Fruit fly (Drosophila melanogaster) whole organism, embryonic: Measurements from ENCODE around the gene ara.

ENCODE experiments used
- CG10321 ChIP-seq: fragments of 200-800 bp; sonication (Bioruptor generic); IDR thresholded peaks from 2 replicates; pipeline ENCODE4 v1.3.6; 2022; ENCODE audit warnings: missing biosample characterization, missing genetic modification characterization
- CG11696 ChIP-seq: fragments of 200-800 bp; sonication (Bioruptor generic); IDR thresholded peaks from 2 replicates; pipeline ENCODE4 v1.3.6; 2022; ENCODE audit warnings: missing biosample characterization, missing genetic modification characterization
- CG12219 ChIP-seq: fragments of 200-800 bp; sonication (Bioruptor generic); optimal IDR thresholded peaks from 3 replicates; lab custom pipeline; 2018; ENCODE audit warnings: missing biosample characterization, mild to moderate bottlenecking, missing genetic modification characterization
- CG13424 ChIP-seq: fragments of 200-800 bp; sonication (Bioruptor generic); optimal IDR thresholded peaks from 2 replicates; lab custom pipeline; 2019; ENCODE audit warnings: missing biosample characterization, mild to moderate bottlenecking, missing genetic modification characterization, moderate library complexity
- CG13624 ChIP-seq: fragments of 200-800 bp; sonication (Bioruptor generic); optimal IDR thresholded peaks from 2 replicates; lab custom pipeline; 2016; ENCODE audit warnings: missing biosample characterization, missing genetic modification characterization
- CG2202 ChIP-seq: fragments of 200-800 bp; sonication (Bioruptor generic); optimal IDR thresholded peaks from 2 replicates; lab custom pipeline; 2018; ENCODE audit warnings: missing biosample characterization, mild to moderate bottlenecking, missing genetic modification characterization
- CG2712 ChIP-seq: fragments of 200-800 bp; optimal IDR thresholded peaks from 3 replicates; lab custom pipeline; 2019; ENCODE audit warnings: missing biosample characterization, mild to moderate bottlenecking, missing genetic modification characterization, moderate library complexity
- CG3065 ChIP-seq: fragments of 200-800 bp; sonication (Bioruptor generic); optimal IDR thresholded peaks from 2 replicates; lab custom pipeline; 2016; ENCODE audit warnings: missing biosample characterization, missing genetic modification characterization
- CG32767 ChIP-seq: fragments of 200-800 bp; sonication (Bioruptor generic); IDR thresholded peaks from 2 replicates; pipeline ENCODE4 v1.3.6; 2022; ENCODE audit warnings: missing biosample characterization, missing genetic modification characterization
- CG34422 ChIP-seq: fragments of 200-800 bp; sonication (Bioruptor generic); IDR thresholded peaks from 3 replicates; pipeline ENCODE4 v1.3.6; 2022; ENCODE audit warnings: missing biosample characterization, missing genetic modification characterization
- CG42726 ChIP-seq: fragments of 200-800 bp; sonication (Bioruptor generic); IDR thresholded peaks from 2 replicates; pipeline ENCODE4 v1.3.6; 2022; ENCODE audit warnings: missing biosample characterization, missing genetic modification characterization; ENCODE audit not compliant: partially characterized antibody
- CG43689 ChIP-seq: fragments of 200-800 bp; sonication (Bioruptor generic); IDR thresholded peaks from 2 replicates; pipeline ENCODE4 v1.3.6; 2022; ENCODE audit warnings: missing biosample characterization, missing genetic modification characterization
- CG4707 ChIP-seq: fragments of 200-800 bp; sonication (Bioruptor generic); optimal IDR thresholded peaks from 2 replicates; lab custom pipeline; 2018; ENCODE audit warnings: missing biosample characterization, mild to moderate bottlenecking, missing genetic modification characterization, moderate library complexity
- CG4854 ChIP-seq: fragments of 200-800 bp; sonication (Bioruptor generic); optimal IDR thresholded peaks from 2 replicates; lab custom pipeline; 2016; ENCODE audit warnings: missing biosample characterization, missing genetic modification characterization, inconsistent platforms
- CG5953 ChIP-seq: fragments of 200-800 bp; sonication (Bioruptor generic); IDR thresholded peaks from 2 replicates; pipeline ENCODE4 v1.3.6; 2022; ENCODE audit warnings: missing biosample characterization, missing genetic modification characterization
- CG6254 ChIP-seq: fragments of 200-800 bp; sonication (Bioruptor generic); optimal IDR thresholded peaks from 3 replicates; lab custom pipeline; 2017; ENCODE audit warnings: mild to moderate bottlenecking, missing biosample characterization, missing genetic modification reagents, missing genetic modification characterization
- CG6689 ChIP-seq: fragments of 200-800 bp; sonication (Bioruptor generic); IDR thresholded peaks from 2 replicates; pipeline ENCODE4 v1.3.6; 2022; ENCODE audit warnings: missing biosample characterization, missing genetic modification characterization
- CG6765 ChIP-seq: fragments of 200-800 bp; sonication (Bioruptor generic); optimal IDR thresholded peaks from 3 replicates; lab custom pipeline; 2017; ENCODE audit warnings: missing biosample characterization, mild to moderate bottlenecking, missing genetic modification characterization
- CG9437 ChIP-seq: fragments of 200-800 bp; sonication (Bioruptor generic); optimal IDR thresholded peaks from 2 replicates; lab custom pipeline; 2018; ENCODE audit warnings: missing biosample characterization, mild to moderate bottlenecking, missing genetic modification characterization
- CkIIα-i1 ChIP-seq: fragments of 200-800 bp; sonication (Bioruptor generic); IDR thresholded peaks from 2 replicates; pipeline ENCODE4 v1.3.6; 2022; ENCODE audit warnings: missing biosample characterization, missing genetic modification characterization
- CrebB ChIP-seq: fragments of 200-800 bp; sonication (Bioruptor generic); optimal IDR thresholded peaks from 3 replicates; lab custom pipeline; 2018; ENCODE audit warnings: missing biosample characterization, mild to moderate bottlenecking, missing genetic modification characterization
- Dip2 ChIP-seq: fragments of 200-800 bp; sonication (Bioruptor generic); IDR thresholded peaks from 2 replicates; pipeline ENCODE4 v1.3.6; 2022; ENCODE audit warnings: missing biosample characterization, missing genetic modification characterization
- Doc2 ChIP-seq: fragments of 200-800 bp; sonication (Bioruptor generic); IDR thresholded peaks from 2 replicates; pipeline ENCODE4 v1.3.6; 2022; ENCODE audit warnings: missing biosample characterization, missing genetic modification characterization
- Fer2 ChIP-seq: fragments of 200-800 bp; sonication (Bioruptor generic); optimal IDR thresholded peaks from 2 replicates; lab custom pipeline; 2018; ENCODE audit warnings: missing biosample characterization, mild to moderate bottlenecking, missing genetic modification characterization, moderate library complexity
- Fer3 ChIP-seq: fragments of 200-800 bp; sonication (Bioruptor generic); optimal IDR thresholded peaks from 2 replicates; lab custom pipeline; 2018; ENCODE audit warnings: missing biosample characterization, mild to moderate bottlenecking, missing genetic modification characterization, moderate library complexity
- GATAe ChIP-seq: fragments of 200-800 bp; sonication (Bioruptor generic); conservative IDR thresholded peaks from 2 replicates; pipeline ENCODE4 v1.3.6; 2022; ENCODE audit warnings: missing biosample characterization, missing genetic modification characterization
- NFAT ChIP-seq: fragments of 200-800 bp; sonication (Bioruptor generic); IDR thresholded peaks from 2 replicates; pipeline ENCODE4 v1.3.6; 2022; ENCODE audit warnings: missing biosample characterization, missing genetic modification characterization
- Neu2 ChIP-seq: fragments of 200-800 bp; sonication (Bioruptor generic); optimal IDR thresholded peaks from 3 replicates; lab custom pipeline; 2016; ENCODE audit warnings: missing biosample characterization, missing genetic modification characterization, borderline replicate concordance
- Sin3A ChIP-seq: fragments of >200 bp; optimal IDR thresholded peaks from 2 replicates; lab custom pipeline; 2018
- Vsx1 ChIP-seq: fragments of 200-800 bp; sonication (Bioruptor generic); optimal IDR thresholded peaks from 2 replicates; lab custom pipeline; 2017; ENCODE audit warnings: missing biosample characterization, mild to moderate bottlenecking, missing genetic modification characterization, missing genetic modification reagents
- Xrp1 ChIP-seq: fragments of 200-800 bp; sonication (Bioruptor generic); IDR thresholded peaks from 2 replicates; pipeline ENCODE4 v1.3.6; 2022; ENCODE audit warnings: missing biosample characterization, missing genetic modification characterization
- btn ChIP-seq: fragments of 200-800 bp; sonication (Bioruptor generic); optimal IDR thresholded peaks from 2 replicates; lab custom pipeline; 2016; ENCODE audit warnings: missing biosample characterization, missing genetic modification characterization
- cas ChIP-seq: fragments of 200-800 bp; sonication (Bioruptor generic); IDR thresholded peaks from 2 replicates; pipeline ENCODE4 v1.3.6; 2022; ENCODE audit warnings: missing biosample characterization, missing genetic modification characterization
- crol ChIP-seq: fragments of 200-800 bp; sonication (Bioruptor generic); IDR thresholded peaks from 2 replicates; pipeline ENCODE4 v1.3.6; 2022; ENCODE audit warnings: missing biosample characterization, missing genetic modification characterization
- danr ChIP-seq: fragments of 200-800 bp; sonication (Bioruptor generic); IDR thresholded peaks from 2 replicates; pipeline ENCODE4 v1.3.6; 2022; ENCODE audit warnings: missing biosample characterization, missing genetic modification characterization
- fd3F ChIP-seq: fragments of 200-800 bp; sonication (Bioruptor generic); optimal IDR thresholded peaks from 2 replicates; lab custom pipeline; 2018; ENCODE audit warnings: missing biosample characterization, mild to moderate bottlenecking, missing genetic modification characterization, moderate library complexity
- gcm ChIP-seq: fragments of 200-800 bp; sonication (Bioruptor generic); optimal IDR thresholded peaks from 2 replicates; lab custom pipeline; 2019; ENCODE audit warnings: missing biosample characterization, mild to moderate bottlenecking, missing genetic modification characterization, moderate library complexity
- gfzf ChIP-seq: fragments of 200-800 bp; sonication (Bioruptor generic); optimal IDR thresholded peaks from 2 replicates; lab custom pipeline; 2016; ENCODE audit warnings: missing biosample characterization, mild to moderate bottlenecking, missing genetic modification characterization, moderate library complexity
- gro ChIP-seq: fragments of 200-800 bp; sonication (Bioruptor generic); optimal IDR thresholded peaks from 2 replicates; lab custom pipeline; 2016; ENCODE audit warnings: missing biosample characterization, missing genetic modification characterization
- gsb ChIP-seq: fragments of 200-800 bp; sonication (Bioruptor generic); IDR thresholded peaks from 2 replicates; pipeline ENCODE4 v1.3.6; 2022; ENCODE audit warnings: missing biosample characterization, missing genetic modification characterization
- ind ChIP-seq: fragments of 200-800 bp; sonication (Bioruptor generic); optimal IDR thresholded peaks from 3 replicates; lab custom pipeline; 2016; ENCODE audit warnings: missing biosample characterization, missing genetic modification characterization
- inv ChIP-seq: fragments of 200-800 bp; sonication (Bioruptor generic); IDR thresholded peaks from 2 replicates; pipeline ENCODE4 v1.3.6; 2022; ENCODE audit warnings: missing biosample characterization, missing genetic modification characterization; ENCODE audit not compliant: partially characterized antibody
- lov ChIP-seq, 2 experiments: fragments of 200-800 bp in 1 of 2; fragments of >200 bp in 1 of 2; sonication (Bioruptor generic) in 1 of 2; IDR thresholded peaks in 1 of 2; optimal IDR thresholded peaks in 1 of 2; 2 replicates in 1 of 2; 3 replicates in 1 of 2; pipeline versions ENCODE4 v1.3.6 to Lab custom; 2017 to 2022; ENCODE audit warnings: missing biosample characterization in 1 of 2, missing genetic modification characterization in 1 of 2
- mld ChIP-seq: fragments of 200-800 bp; sonication (Bioruptor generic); IDR thresholded peaks from 3 replicates; pipeline ENCODE4 v1.3.6; 2022; ENCODE audit warnings: missing biosample characterization, missing genetic modification characterization; ENCODE audit not compliant: partially characterized antibody
- pb ChIP-seq: fragments of 200-800 bp; sonication (Bioruptor generic); optimal IDR thresholded peaks from 3 replicates; lab custom pipeline; 2016; ENCODE audit warnings: missing biosample characterization, missing genetic modification characterization
- pho ChIP-seq: fragments of 200-800 bp; sonication (Bioruptor generic); optimal IDR thresholded peaks from 2 replicates; lab custom pipeline; 2016; ENCODE audit warnings: missing biosample characterization, missing genetic modification characterization
- pros ChIP-seq: fragments of 200-800 bp; sonication (Bioruptor generic); optimal IDR thresholded peaks from 3 replicates; lab custom pipeline; 2019; ENCODE audit warnings: missing biosample characterization, mild to moderate bottlenecking, missing genetic modification characterization, moderate library complexity
- tna ChIP-seq: fragments of 200-800 bp; sonication (Bioruptor generic); IDR thresholded peaks from 2 replicates; pipeline ENCODE4 v1.3.6; 2022; ENCODE audit warnings: missing biosample characterization, missing genetic modification characterization; ENCODE audit not compliant: partially characterized antibody
- toy ChIP-seq: fragments of 200-800 bp; sonication (Bioruptor generic); IDR thresholded peaks from 2 replicates; pipeline ENCODE4 v1.3.6; 2022; ENCODE audit warnings: missing biosample characterization, missing genetic modification characterization
- tx ChIP-seq: fragments of 200-800 bp; sonication (Bioruptor generic); optimal IDR thresholded peaks from 2 replicates; lab custom pipeline; 2016; ENCODE audit warnings: missing biosample characterization, missing genetic modification characterization

Gene ara

DNA sequence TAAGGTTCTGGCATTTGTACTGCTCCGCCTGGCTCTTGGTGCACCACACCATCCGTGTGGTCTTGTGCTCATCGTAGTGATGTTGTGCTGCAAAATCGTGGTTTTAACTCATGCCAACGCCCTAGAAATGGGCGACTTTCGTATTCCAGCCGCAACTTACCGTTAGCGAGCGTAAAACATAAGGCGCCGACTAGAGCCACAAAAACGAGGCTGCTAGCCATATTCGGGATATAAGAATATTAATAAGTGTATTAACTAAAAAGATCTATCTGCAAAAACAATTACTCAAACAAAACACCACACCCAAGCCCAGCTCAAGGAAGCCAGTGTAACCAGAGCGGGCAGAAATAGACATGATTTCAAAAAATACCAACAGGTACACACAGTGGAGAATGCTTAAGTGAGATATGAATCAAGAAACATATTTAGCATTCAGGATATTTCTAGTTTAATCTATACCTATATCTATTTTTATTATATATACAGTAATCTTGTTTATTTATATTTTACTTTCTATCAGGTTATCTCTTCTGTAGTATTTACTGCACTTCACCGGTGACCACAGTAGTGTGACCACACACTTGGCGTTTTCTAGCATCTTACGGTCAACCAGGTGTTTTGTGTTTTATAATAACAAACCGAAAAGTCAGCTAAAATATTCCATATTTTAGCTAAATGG is 46.9 kb upstream of the ara start, which contains the start of the genes Tsf2 and CG34242 (continued):
- no peak for TF ChIP-seq inv (GFP tag; lab: Robert Waterston, UW)
- no peak for TF ChIP-seq CG2202 (tag; lab: Kevin White, UChicago)
- no peak for TF ChIP-seq CkIIα-i1 (GFP tag; lab: Robert Waterston, UW)
- TF ChIP-seq lov (optimal IDR thresholded peaks at IDR 0.05; lab: Kevin White, UChicago): no peak
- peak; percentile 74; the same call in 1 of the 3 replicates for TF ChIP-seq lov (GFP tag; IDR thresholded peaks at IDR 0.05; lab: Robert Waterston, UW)
- TF ChIP-seq toy (GFP tag; lab: Robert Waterston, UW): peak; percentile 88
- TF ChIP-seq CG11696: peak; percentile 85
- TF ChIP-seq gcm (GFP tag; lab: Kevin White, UChicago): no peak
- peak; percentile 91 for TF ChIP-seq ind (GFP tag; lab: Kevin White, UChicago)
- no peak for TF ChIP-seq Vsx1 (GFP tag; lab: Kevin White, UChicago)
- no peak for TF ChIP-seq pho (GFP tag; lab: Kevin White, UChicago)
- TF ChIP-seq CG10321: no peak
- TF ChIP-seq Fer2 (tag; lab: Kevin White, UChicago): peak; percentile 66
- TF ChIP-seq btn (GFP tag; lab: Kevin White, UChicago): no peak
- TF ChIP-seq CG13424 (tag; lab: Kevin White, UChicago): peak; percentile 8
- no peak for TF ChIP-seq CrebB
- TF ChIP-seq CG9437 (GFP tag; lab: Kevin White, UChicago): peak; percentile 34
- TF ChIP-seq CG2712 (tag; lab: Kevin White, UChicago): peak; percentile 89
- peak; percentile 97 for TF ChIP-seq Xrp1
- TF ChIP-seq gfzf (GFP tag; lab: Kevin White, UChicago): peak; percentile 63
- TF ChIP-seq tna (GFP tag; lab: Robert Waterston, UW): no peak
- TF ChIP-seq CG13624 (GFP tag; lab: Kevin White, UChicago): no peak
- peak; percentile 18 for TF ChIP-seq CG4854 (GFP tag; lab: Kevin White, UChicago)
- TF ChIP-seq Doc2 (GFP tag; lab: Robert Waterston, UW): peak; percentile 52; the same call in 1 of the 2 replicates
- TF ChIP-seq CG32767 (GFP tag; lab: Robert Waterston, UW): no peak
- TF ChIP-seq gsb (GFP tag; lab: Robert Waterston, UW): peak; percentile 84
- no peak for TF ChIP-seq CG43689
- TF ChIP-seq pros (GFP tag; lab: Kevin White, UChicago): no peak
- TF ChIP-seq CG6254 (GFP tag; lab: Kevin White, UChicago): peak; percentile 56
- no peak for TF ChIP-seq CG12219
- no peak for TF ChIP-seq crol (GFP tag; lab: Robert Waterston, UW)
- peak; percentile 78 for TF ChIP-seq danr
- peak; percentile 92 for TF ChIP-seq CG34422
- peak; percentile 97 for TF ChIP-seq CG6689 (GFP tag; lab: Robert Waterston, UW)
- TF ChIP-seq NFAT: peak; percentile 85
- TF ChIP-seq Fer3 (tag; lab: Kevin White, UChicago): peak; percentile 90
- TF ChIP-seq mld (GFP tag; lab: Robert Waterston, UW): no peak
- no peak for TF ChIP-seq CG42726 (GFP tag; lab: Robert Waterston, UW)
- TF ChIP-seq CG3065 (GFP tag; lab: Kevin White, UChicago): no peak
- peak; percentile 51 for TF ChIP-seq GATAe (GFP tag; lab: Robert Waterston, UW)
- peak; percentile 84 for TF ChIP-seq cas (GFP tag; lab: Robert Waterston, UW)
- TF ChIP-seq fd3F (GFP tag; lab: Kevin White, UChicago): peak; percentile 6
- peak; percentile 1 for TF ChIP-seq Sin3A (lab: Kevin White, UChicago)
- no peak for TF ChIP-seq Neu2 (GFP tag; lab: Kevin White, UChicago)
- no peak for TF ChIP-seq gro (GFP tag; lab: Kevin White, UChicago)
- TF ChIP-seq CG5953: peak; percentile 90
- TF ChIP-seq Dip2 (GFP tag; lab: Robert Waterston, UW): no peak
- no peak for TF ChIP-seq tx
- no peak for TF ChIP-seq CG4707 (GFP tag; lab: Kevin White, UChicago)
- TF ChIP-seq CG6765 (GFP tag; lab: Kevin White, UChicago): no peak
- no peak for TF ChIP-seq pb
